Fruit fly (Drosophila melanogaster): Measurements from ENCODE around the gene CG13912.

dm6 chr3L:1200357-1201051, 11.1 kb downstream of the CG13912 start, which contains the start of gene mwh:
- TF ChIP-seq OdsH (GFP tag; optimal IDR thresholded peaks at IDR 0.05) (no peak), psq (GFP tag; optimal IDR thresholded peaks at IDR 0.05) (no peak), h (GFP tag; optimal IDR thresholded peaks at IDR 0.05) (no peak), pan (optimal IDR thresholded peaks at IDR 0.05) (no peak), fru (GFP tag; optimal IDR thresholded peaks at IDR 0.05) (no peak), CG9705 (GFP tag; optimal IDR thresholded peaks at IDR 0.05) (no peak), Hr78 (GFP tag; optimal IDR thresholded peaks at IDR 0.05) (no peak), lola (GFP tag; optimal IDR thresholded peaks at IDR 0.05) (no peak), Myc (optimal IDR thresholded peaks at IDR 0.05) (no peak)

Measured in whole organism, wandering third instar larva.